Fruit fly (Drosophila melanogaster) whole organism, embryonic: ENCODE data around the gene CG8526.

ENCODE experiments used
- Awh ChIP-seq: fragments of 200-800 bp; sonication (Bioruptor generic); IDR thresholded peaks from 2 replicates; pipeline ENCODE4, ENCODE4 v1.3.6; 2022; ENCODE audit warnings: missing biosample characterization, missing genetic modification characterization
- Bdp1 ChIP-seq: fragments of 200-800 bp; sonication (Bioruptor generic); optimal IDR thresholded peaks from 3 replicates; lab custom pipeline; 2016; ENCODE audit warnings: missing biosample characterization, missing genetic modification characterization
- CG10147 ChIP-seq: fragments of 200-800 bp; sonication (Bioruptor generic); optimal IDR thresholded peaks from 2 replicates; lab custom pipeline; 2019; ENCODE audit warnings: missing biosample characterization, mild to moderate bottlenecking, missing genetic modification characterization, moderate library complexity
- CG11696 ChIP-seq: fragments of 200-800 bp; sonication (Bioruptor generic); IDR thresholded peaks from 2 replicates; pipeline ENCODE4 v1.3.6; 2022; ENCODE audit warnings: missing biosample characterization, missing genetic modification characterization
- CG12071 ChIP-seq: fragments of 200-800 bp; sonication (Bioruptor generic); optimal IDR thresholded peaks from 3 replicates; lab custom pipeline; 2018; ENCODE audit warnings: missing biosample characterization, mild to moderate bottlenecking, missing genetic modification characterization
- CG12391 ChIP-seq: fragments of 200-800 bp; sonication (Bioruptor generic); optimal IDR thresholded peaks from 3 replicates; lab custom pipeline; 2018; ENCODE audit warnings: missing biosample characterization, mild to moderate bottlenecking, missing genetic modification characterization, moderate library complexity
- CG13123 ChIP-seq: fragments of 200-800 bp; sonication (Bioruptor generic); optimal IDR thresholded peaks from 2 replicates; lab custom pipeline; 2016; ENCODE audit warnings: missing biosample characterization, missing genetic modification characterization
- CG13894 ChIP-seq: fragments of 200-800 bp; sonication (Bioruptor generic); optimal IDR thresholded peaks from 3 replicates; lab custom pipeline; 2018; ENCODE audit warnings: missing biosample characterization, mild to moderate bottlenecking, missing genetic modification characterization, moderate library complexity
- CG16815 ChIP-seq: fragments of 200-800 bp; sonication (Bioruptor generic); optimal IDR thresholded peaks from 3 replicates; lab custom pipeline; 2017; ENCODE audit warnings: missing biosample characterization, mild to moderate bottlenecking, missing genetic modification characterization
- CG18262 ChIP-seq: fragments of 200-800 bp; optimal IDR thresholded peaks from 3 replicates; lab custom pipeline; 2019; ENCODE audit warnings: missing biosample characterization, mild to moderate bottlenecking, missing genetic modification characterization, moderate library complexity
- CG2129 ChIP-seq: fragments of 200-800 bp; sonication (Bioruptor generic); IDR thresholded peaks from 2 replicates; pipeline ENCODE4 v1.3.6; 2022; ENCODE audit warnings: missing biosample characterization, missing genetic modification characterization; ENCODE audit not compliant: partially characterized antibody
- CG7556 ChIP-seq: fragments of 200-800 bp; sonication (Bioruptor generic); optimal IDR thresholded peaks from 2 replicates; lab custom pipeline; 2017; ENCODE audit warnings: missing biosample characterization, mild to moderate bottlenecking, missing genetic modification characterization
- CG7839 ChIP-seq: fragments of 200-800 bp; sonication (Bioruptor generic); optimal IDR thresholded peaks from 3 replicates; lab custom pipeline; 2018; ENCODE audit warnings: missing biosample characterization, mild to moderate bottlenecking, missing genetic modification characterization, moderate library complexity
- CG8388 ChIP-seq: fragments of 200-800 bp; sonication (Bioruptor generic); optimal IDR thresholded peaks from 2 replicates; lab custom pipeline; 2019; ENCODE audit warnings: missing biosample characterization, mild to moderate bottlenecking, missing genetic modification characterization, moderate library complexity
- CG9437 ChIP-seq: fragments of 200-800 bp; sonication (Bioruptor generic); optimal IDR thresholded peaks from 2 replicates; lab custom pipeline; 2018; ENCODE audit warnings: missing biosample characterization, mild to moderate bottlenecking, missing genetic modification characterization
- CG9727 ChIP-seq: fragments of 200-800 bp; sonication (Bioruptor generic); optimal IDR thresholded peaks from 3 replicates; lab custom pipeline; 2017; ENCODE audit warnings: missing biosample characterization, mild to moderate bottlenecking, missing genetic modification characterization
- CHES-1-like ChIP-seq: fragments of 200-800 bp; sonication (Bioruptor generic); optimal IDR thresholded peaks from 2 replicates; lab custom pipeline; 2016; ENCODE audit warnings: missing biosample characterization, missing genetic modification characterization
- Dek ChIP-seq: fragments of 200-800 bp; sonication (Bioruptor generic); optimal IDR thresholded peaks from 3 replicates; lab custom pipeline; 2019; ENCODE audit warnings: missing biosample characterization, mild to moderate bottlenecking, missing genetic modification characterization, moderate library complexity
- Dfd ChIP-seq, 2 experiments: fragments of >200 bp; optimal IDR thresholded peaks; 2 replicates each; lab custom pipeline; 2017; ENCODE audit warnings: missing biosample characterization in 2 of 2, missing genetic modification characterization in 2 of 2
- Eip74EF ChIP-seq, 2 experiments: fragments of 200-800 bp in 1 of 2; fragments of >200 bp in 1 of 2; sonication (Bioruptor generic) in 1 of 2; optimal IDR thresholded peaks; 2 replicates each; lab custom pipeline; 2017 to 2019; ENCODE audit warnings: missing biosample characterization in 2 of 2, missing genetic modification characterization in 2 of 2, mild to moderate bottlenecking in 1 of 2, moderate library complexity in 1 of 2
- Fer1 ChIP-seq: fragments of 200-800 bp; sonication (Bioruptor generic); optimal IDR thresholded peaks from 2 replicates; lab custom pipeline; 2017; ENCODE audit warnings: missing biosample characterization, mild to moderate bottlenecking, missing genetic modification characterization
- GATAe ChIP-seq: fragments of 200-800 bp; sonication (Bioruptor generic); conservative IDR thresholded peaks from 2 replicates; pipeline ENCODE4 v1.3.6; 2022; ENCODE audit warnings: missing biosample characterization, missing genetic modification characterization
- HLHmδ ChIP-seq: fragments of 200-800 bp; sonication (Bioruptor generic); optimal IDR thresholded peaks from 2 replicates; lab custom pipeline; 2018; ENCODE audit warnings: missing biosample characterization, mild to moderate bottlenecking, missing genetic modification characterization, moderate library complexity
- Jarid2 ChIP-seq: fragments of 200-800 bp; sonication (Bioruptor generic); optimal IDR thresholded peaks from 3 replicates; lab custom pipeline; 2017; ENCODE audit warnings: mild to moderate bottlenecking, missing biosample characterization, missing genetic modification reagents, missing genetic modification characterization
- MTF-1 ChIP-seq: fragments of 200-800 bp; sonication (Bioruptor generic); optimal IDR thresholded peaks from 2 replicates; lab custom pipeline; 2018; ENCODE audit warnings: missing biosample characterization, mild to moderate bottlenecking, missing genetic modification characterization, borderline replicate concordance
- Nf-YB ChIP-seq: fragments of 200-800 bp; sonication (Bioruptor generic); optimal IDR thresholded peaks from 3 replicates; lab custom pipeline; 2019; ENCODE audit warnings: missing biosample characterization, mild to moderate bottlenecking, missing genetic modification characterization, moderate library complexity
- Pdp1 ChIP-seq, 2 experiments: fragments of 200-800 bp; sonication (Bioruptor generic); optimal IDR thresholded peaks; 3 replicates each; lab custom pipeline; 2016; ENCODE audit warnings: missing biosample characterization in 2 of 2, missing genetic modification characterization in 2 of 2, mild to moderate bottlenecking in 1 of 2, moderate library complexity in 1 of 2
- Ptx1 ChIP-seq: fragments of 200-800 bp; sonication (Bioruptor generic); IDR thresholded peaks from 2 replicates; pipeline ENCODE4 v1.3.6; 2022; ENCODE audit warnings: missing biosample characterization, missing genetic modification characterization
- Side ChIP-seq: fragments of 200-800 bp; sonication (Bioruptor generic); optimal IDR thresholded peaks from 2 replicates; lab custom pipeline; 2016; ENCODE audit warnings: missing biosample characterization, missing genetic modification characterization
- Sox102F ChIP-seq: fragments of 200-800 bp; sonication (Bioruptor generic); optimal IDR thresholded peaks from 2 replicates; lab custom pipeline; 2018; ENCODE audit warnings: missing biosample characterization, mild to moderate bottlenecking, missing genetic modification characterization, moderate library complexity
- Sry-δ ChIP-seq: fragments of 200-800 bp; sonication (Bioruptor generic); optimal IDR thresholded peaks from 2 replicates; lab custom pipeline; 2016; ENCODE audit warnings: missing biosample characterization, missing genetic modification characterization
- Xbp1 ChIP-seq: fragments of 200-800 bp; sonication (Bioruptor generic); optimal IDR thresholded peaks from 3 replicates; lab custom pipeline; 2016; ENCODE audit warnings: missing biosample characterization, mild to moderate bottlenecking, missing genetic modification characterization
- ara ChIP-seq: fragments of 200-800 bp; sonication (Bioruptor generic); IDR thresholded peaks from 2 replicates; pipeline ENCODE4 v1.3.6; 2022; ENCODE audit warnings: missing biosample characterization, missing genetic modification characterization
- bigmax ChIP-seq: fragments of 200-800 bp; sonication (Bioruptor generic); optimal IDR thresholded peaks from 2 replicates; lab custom pipeline; 2018; ENCODE audit warnings: missing biosample characterization, mild to moderate bottlenecking, missing genetic modification characterization
- br ChIP-seq: fragments of >200 bp; optimal IDR thresholded peaks from 2 replicates; lab custom pipeline; 2017
- bsh ChIP-seq, 2 experiments: fragments of 200-800 bp; sonication (Bioruptor generic); optimal IDR thresholded peaks; 2 replicates each; lab custom pipeline; 2017 to 2018; ENCODE audit warnings: mild to moderate bottlenecking in 2 of 2, missing biosample characterization in 2 of 2, missing genetic modification characterization in 2 of 2, moderate library complexity in 1 of 2
- danr ChIP-seq: fragments of 200-800 bp; sonication (Bioruptor generic); IDR thresholded peaks from 2 replicates; pipeline ENCODE4 v1.3.6; 2022; ENCODE audit warnings: missing biosample characterization, missing genetic modification characterization
- disco-r ChIP-seq: fragments of 200-800 bp; sonication (Bioruptor generic); optimal IDR thresholded peaks from 2 replicates; lab custom pipeline; 2016; ENCODE audit warnings: missing biosample characterization, missing genetic modification characterization
- esg ChIP-seq: fragments of 200-800 bp; sonication (Bioruptor generic); conservative IDR thresholded peaks from 2 replicates; pipeline ENCODE4 v1.3.6; 2022; ENCODE audit warnings: missing biosample characterization, missing genetic modification characterization
- grau ChIP-seq: fragments of 200-800 bp; optimal IDR thresholded peaks from 3 replicates; lab custom pipeline; 2019; ENCODE audit warnings: missing biosample characterization, mild to moderate bottlenecking, missing genetic modification characterization, moderate library complexity
- inv ChIP-seq: fragments of 200-800 bp; sonication (Bioruptor generic); IDR thresholded peaks from 2 replicates; pipeline ENCODE4 v1.3.6; 2022; ENCODE audit warnings: missing biosample characterization, missing genetic modification characterization; ENCODE audit not compliant: partially characterized antibody
- mirr ChIP-seq: fragments of 200-800 bp; sonication (Bioruptor generic); optimal IDR thresholded peaks from 3 replicates; lab custom pipeline; 2018; ENCODE audit warnings: missing biosample characterization, mild to moderate bottlenecking, missing genetic modification characterization
- phol ChIP-seq: fragments of 200-800 bp; sonication (Bioruptor generic); optimal IDR thresholded peaks from 3 replicates; lab custom pipeline; 2018; ENCODE audit warnings: missing biosample characterization, mild to moderate bottlenecking, missing genetic modification characterization, moderate library complexity
- row ChIP-seq: fragments of 200-800 bp; sonication (Bioruptor generic); IDR thresholded peaks from 3 replicates; pipeline ENCODE4 v1.3.6; 2022; ENCODE audit warnings: missing biosample characterization, missing genetic modification characterization
- shn ChIP-seq: fragments of 200-800 bp; sonication (Bioruptor generic); optimal IDR thresholded peaks from 3 replicates; lab custom pipeline; 2016; ENCODE audit warnings: missing biosample characterization, missing genetic modification characterization
- so ChIP-seq: fragments of 200-800 bp; sonication (Bioruptor generic); IDR thresholded peaks from 3 replicates; pipeline ENCODE4 v1.3.6; 2022; ENCODE audit warnings: missing biosample characterization, missing genetic modification characterization
- stc ChIP-seq: fragments of 200-800 bp; sonication (Bioruptor generic); IDR thresholded peaks from 2 replicates; pipeline ENCODE4 v1.3.6; 2022; ENCODE audit warnings: missing biosample characterization, missing genetic modification characterization
- unpg ChIP-seq: fragments of 200-800 bp; sonication (Bioruptor generic); optimal IDR thresholded peaks from 3 replicates; lab custom pipeline; 2018; ENCODE audit warnings: missing biosample characterization, mild to moderate bottlenecking, missing genetic modification characterization, moderate library complexity
- vvl ChIP-seq: fragments of 200-800 bp; sonication (Bioruptor generic); IDR thresholded peaks from 2 replicates; pipeline ENCODE4 v1.3.6; 2022; ENCODE audit warnings: missing biosample characterization, missing genetic modification characterization

Gene CG8526

DNA sequence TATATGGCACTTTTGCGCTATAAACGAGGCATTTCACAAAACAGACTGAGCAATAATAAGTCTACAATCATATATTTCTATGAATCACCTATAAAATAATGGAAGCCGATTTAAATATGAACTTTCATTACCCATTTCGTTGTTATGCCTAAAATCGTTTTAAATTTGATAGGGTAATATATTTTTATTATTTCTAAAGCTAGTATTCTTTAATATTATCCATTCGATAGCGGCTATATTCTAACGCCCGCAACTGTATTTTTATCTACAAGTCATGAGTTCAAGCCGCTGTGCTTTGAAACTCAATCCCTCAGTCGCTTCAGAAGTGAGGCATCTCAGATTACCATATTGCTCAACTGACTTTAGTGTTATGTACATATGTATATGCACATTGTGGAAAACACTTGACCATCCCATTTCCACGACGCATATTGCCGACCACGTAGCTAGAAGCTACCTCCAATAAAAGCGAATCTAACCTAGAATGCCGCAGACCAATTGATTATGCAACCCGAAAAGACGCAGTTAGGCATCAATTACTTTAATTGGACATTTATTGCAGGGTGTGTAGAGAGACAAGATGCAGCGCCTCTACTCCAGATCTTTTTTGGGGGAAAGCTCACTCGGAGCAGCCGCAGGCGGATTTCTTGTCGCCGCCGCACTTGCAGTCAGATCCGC is 17.7 kb upstream of the CG8526 start (continued):
- TF ChIP-seq vvl (GFP tag; lab: Robert Waterston, UW) = 0 out of 2 replicates have a peak, but pooled peaks have one; percentile 8
- no peak for TF ChIP-seq Jarid2 (GFP tag; lab: Kevin White, UChicago)
- TF ChIP-seq stc (GFP tag; lab: Robert Waterston, UW) = no peak
- TF ChIP-seq MTF-1 (GFP tag; lab: Kevin White, UChicago) = peak; percentile 49
- peak in 1 of 2 experiments; percentile 95 for TF ChIP-seq Pdp1 (GFP tag; optimal IDR thresholded peaks at IDR 0.05; lab: Kevin White, UChicago)
- TF ChIP-seq HLHmδ (GFP tag; lab: Kevin White, UChicago) = no peak
- TF ChIP-seq esg = no peak
- no peak for TF ChIP-seq CG2129 (GFP tag; lab: Robert Waterston, UW)
- TF ChIP-seq CG11696 (GFP tag; lab: Robert Waterston, UW) = peak; percentile 79
- peak; percentile 2 for TF ChIP-seq Fer1 (GFP tag; lab: Kevin White, UChicago)
- TF ChIP-seq CG9727 (GFP tag; lab: Kevin White, UChicago) = no peak
- no peak for TF ChIP-seq Sry-δ (GFP tag; lab: Kevin White, UChicago)
- peak; percentile 25 for TF ChIP-seq Sox102F
- TF ChIP-seq CHES-1-like (GFP tag; lab: Kevin White, UChicago) = no peak
- peak; percentile 6 for TF ChIP-seq Xbp1 (GFP tag; lab: Kevin White, UChicago)
- TF ChIP-seq Awh (GFP tag; lab: Robert Waterston, UW) = no peak
- peak; percentile 9 for TF ChIP-seq Dek
- TF ChIP-seq CG16815 (GFP tag; lab: Kevin White, UChicago) = no peak
- no peak for TF ChIP-seq mirr (GFP tag; lab: Kevin White, UChicago)
- TF ChIP-seq br = no peak
- peak; percentile 15 for TF ChIP-seq grau (tag; lab: Kevin White, UChicago)
- TF ChIP-seq row (GFP tag; lab: Robert Waterston, UW) = peak; percentile 41; the same call in 1 of the 3 replicates
- TF ChIP-seq danr (GFP tag; lab: Robert Waterston, UW) = no peak
- TF ChIP-seq GATAe = no peak
- peak; percentile 16 for TF ChIP-seq CG12391 (tag; lab: Kevin White, UChicago)
- TF ChIP-seq CG10147 (GFP tag; lab: Kevin White, UChicago) = no peak
- no peak for TF ChIP-seq inv
- TF ChIP-seq phol (tag; lab: Kevin White, UChicago) = peak; percentile 16
- peak; percentile 41 for TF ChIP-seq CG7839 (tag; lab: Kevin White, UChicago)
- no peak for TF ChIP-seq CG12071 (GFP tag; lab: Kevin White, UChicago)
- no peak for TF ChIP-seq disco-r (GFP tag; lab: Kevin White, UChicago)
- TF ChIP-seq so = 0 out of 3 replicates have a peak, but pooled peaks have one; percentile 25
- TF ChIP-seq CG8388 (GFP tag; lab: Kevin White, UChicago) = peak; percentile 50
- TF ChIP-seq Ptx1 = peak; percentile 16; the same call in 1 of the 2 replicates
- no peak for TF ChIP-seq CG13894 (tag; lab: Kevin White, UChicago)
- no peak for TF ChIP-seq Dfd (GFP tag; optimal IDR thresholded peaks at IDR 0.05; lab: Kevin White, UChicago)
- TF ChIP-seq Side (GFP tag; lab: Kevin White, UChicago) = no peak
- no peak for TF ChIP-seq ara (GFP tag; lab: Robert Waterston, UW)
- TF ChIP-seq Nf-YB (GFP tag; lab: Kevin White, UChicago) = no peak
- TF ChIP-seq Eip74EF (GFP tag; optimal IDR thresholded peaks at IDR 0.05; lab: Kevin White, UChicago) = no peak
- TF ChIP-seq CG13123 (GFP tag; lab: Kevin White, UChicago) = no peak
- TF ChIP-seq CG7556 (GFP tag; lab: Kevin White, UChicago) = peak; percentile 45
- TF ChIP-seq shn = no peak
- peak; percentile 27 for TF ChIP-seq CG18262 (tag; lab: Kevin White, UChicago)
- TF ChIP-seq unpg (GFP tag; lab: Kevin White, UChicago) = peak; percentile 47
- TF ChIP-seq bigmax (GFP tag; lab: Kevin White, UChicago) = peak; percentile 66
- TF ChIP-seq Bdp1 = no peak
- TF ChIP-seq bsh (GFP tag; optimal IDR thresholded peaks at IDR 0.05; lab: Kevin White, UChicago) = peak in 1 of 2 experiments; percentile 33
- no peak for TF ChIP-seq CG9437 (GFP tag; lab: Kevin White, UChicago)
